Fruit fly (Drosophila melanogaster) S2 (cell line): ENCODE measurements around the gene Ugt37A1.

Experiments
- CG8478 ChIP-seq: fragments of >200 bp; optimal IDR thresholded peaks from 2 replicates; lab custom pipeline; 2018
- CTCF ChIP-seq, 2 experiments: fragments of >200 bp; optimal IDR thresholded peaks; 2 replicates each; lab custom pipeline; 2018

Gene Ugt37A1

DNA sequence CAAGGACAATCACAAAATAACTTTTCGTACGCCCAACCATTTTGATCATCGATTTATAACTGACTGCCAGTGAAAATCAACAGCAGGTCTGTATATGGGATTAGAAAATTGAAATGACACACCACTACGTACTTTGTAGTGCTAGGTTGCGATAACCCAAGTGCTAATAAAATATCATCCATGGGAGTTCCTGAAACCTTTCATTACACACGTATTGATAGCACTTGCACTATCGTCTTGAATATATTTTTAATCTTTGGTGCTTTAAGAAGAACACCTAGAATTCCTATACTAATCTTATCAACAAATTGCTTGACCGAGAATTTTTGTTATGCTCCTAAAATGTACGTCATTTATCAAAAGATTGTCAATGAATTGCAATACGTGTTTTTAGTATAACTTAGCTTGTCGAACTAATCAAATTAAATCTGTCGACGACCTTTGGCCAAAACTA lies at the start of gene Ugt37A1:
Ugt37A1 (minus strand) TSS at position 51 of the 454 bp plus-strand sequence.
- TF ChIP-seq CG8478 (lab: Kevin White, UChicago), result no peak
- TF ChIP-seq CTCF (optimal IDR thresholded peaks at IDR 0.05; lab: Kevin White, UChicago), result no peak

DNA sequence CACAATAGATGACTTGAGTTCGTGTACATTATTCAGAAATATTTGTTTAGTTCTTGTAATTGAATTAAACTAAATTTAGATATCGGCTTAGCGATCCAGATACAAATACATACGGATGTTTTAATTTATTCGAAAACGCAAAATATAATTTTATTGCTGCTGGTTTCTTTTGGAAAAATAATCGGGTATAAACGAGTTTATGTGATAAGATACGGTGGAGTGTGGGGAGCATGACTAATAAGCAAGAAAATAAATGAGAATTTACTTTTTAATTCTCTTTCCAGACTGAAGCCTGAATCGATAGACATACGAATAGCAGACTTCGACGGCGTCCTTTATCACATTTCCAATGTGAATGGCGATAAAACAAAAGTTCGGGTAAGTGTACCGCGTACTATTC lies 46.1 kb upstream of the Ugt37A1 start:
- TF ChIP-seq CG8478 (lab: Kevin White, UChicago) (no peak), CTCF (optimal IDR thresholded peaks at IDR 0.05; lab: Kevin White, UChicago) (no peak)

DNA sequence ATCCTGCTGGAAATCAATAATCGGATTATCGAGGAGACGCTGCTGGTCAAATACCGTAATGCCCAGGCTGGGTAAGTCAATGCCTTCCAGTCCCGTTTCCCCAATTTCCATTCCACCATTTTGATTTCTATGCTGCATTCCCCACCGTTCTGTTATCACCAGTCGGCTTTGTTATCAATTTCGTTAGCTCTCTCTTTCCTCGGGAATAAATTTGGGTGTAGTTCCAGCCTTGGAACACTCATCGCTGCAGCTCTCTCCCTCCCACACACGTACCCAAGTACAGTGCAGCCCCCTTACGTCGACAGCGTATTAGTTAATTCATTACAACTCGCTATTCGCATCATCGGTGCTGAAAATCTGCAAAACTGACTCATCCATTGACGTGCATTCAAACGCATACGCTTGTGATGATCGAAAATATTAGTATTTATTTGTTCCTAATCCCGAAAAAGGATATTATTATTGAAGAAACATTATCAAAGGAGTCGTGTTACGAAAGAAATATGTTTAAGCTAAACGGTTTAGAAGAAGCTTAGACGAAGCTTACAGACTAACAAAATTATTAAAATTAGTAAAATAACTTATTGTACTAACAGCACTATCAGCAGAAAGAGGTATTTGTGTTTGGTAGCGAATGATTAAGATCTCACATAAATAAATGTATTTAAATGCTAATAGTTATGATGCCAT lies 43.8 kb upstream of the Ugt37A1 start:
- TF ChIP-seq CG8478 (lab: Kevin White, UChicago) (no peak), CTCF (optimal IDR thresholded peaks at IDR 0.05; lab: Kevin White, UChicago) (no peak)

DNA sequence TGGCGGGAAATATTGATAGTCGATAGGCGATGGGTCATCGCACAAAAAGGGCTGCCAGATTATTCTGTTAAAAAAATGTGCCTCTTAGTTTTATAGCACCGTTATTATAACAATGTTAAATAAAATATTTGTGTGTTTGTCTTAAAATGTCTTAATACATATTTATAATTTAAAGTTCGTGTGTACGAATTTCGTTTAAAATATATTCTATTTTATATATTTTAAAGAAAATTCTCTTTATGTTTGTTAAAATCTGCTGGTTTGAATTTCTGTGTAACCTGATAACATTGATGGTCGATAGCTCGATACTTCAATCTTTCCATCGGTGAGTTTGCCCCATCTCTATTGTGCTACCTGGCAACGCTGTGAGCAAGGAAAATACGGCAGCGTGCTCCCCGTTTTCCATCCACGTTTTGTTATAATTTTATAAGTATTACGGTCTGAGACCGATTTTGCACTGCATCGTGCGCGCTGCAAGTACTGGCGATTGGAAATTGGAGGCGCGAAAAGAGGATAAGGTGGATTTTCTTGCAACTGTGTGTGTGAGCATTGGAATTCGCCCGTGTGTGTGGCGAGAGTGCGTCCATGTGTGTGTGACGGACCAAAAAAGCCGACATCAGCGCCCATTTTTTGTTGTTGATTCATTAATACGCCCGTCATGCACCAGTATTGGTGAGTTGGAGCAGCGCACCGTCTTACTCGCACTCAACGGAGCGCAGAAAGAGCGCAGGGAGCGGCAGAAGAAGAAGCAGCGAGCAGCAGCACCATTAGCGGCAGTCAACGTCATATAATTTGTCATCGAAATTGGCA lies 43.1 kb upstream of the Ugt37A1 start, which contains the start of the genes CG10949 and Arpc2:
CG10949 (minus strand) TSS at position 165 of the 810 bp plus-strand sequence.
Arpc2 (plus strand) TSS at position 304 of the 810 bp plus-strand sequence.
- TF ChIP-seq CTCF (optimal IDR thresholded peaks at IDR 0.05; lab: Kevin White, UChicago) (no peak), CG8478 (lab: Kevin White, UChicago) (no peak)

DNA sequence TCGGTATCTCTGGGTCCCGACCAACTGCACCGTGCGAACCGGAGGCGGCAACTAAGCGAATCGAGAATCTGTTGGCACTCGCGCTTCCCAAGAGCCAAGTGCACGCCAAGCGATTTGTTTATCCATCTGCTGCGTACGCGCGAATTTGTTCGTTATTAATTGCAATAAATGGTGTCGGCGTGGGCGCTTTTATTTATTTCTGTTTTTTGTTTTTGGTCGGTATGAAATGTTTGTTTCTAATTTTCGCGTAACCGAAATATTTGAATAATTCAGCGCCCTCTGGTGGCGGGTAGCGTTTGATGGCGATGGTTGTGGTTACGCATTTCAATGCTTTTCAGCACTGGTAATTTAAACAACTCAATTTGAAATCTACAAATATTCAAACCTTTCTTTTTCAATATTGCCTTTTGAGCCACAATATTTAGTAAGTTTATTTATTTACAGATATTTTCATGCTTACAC lies 40.9 kb upstream of the Ugt37A1 start, which contains the start of gene CG10947:
CG10947 (minus strand) TSS at position 51 of the 462 bp plus-strand sequence.
- TF ChIP-seq CG8478 (lab: Kevin White, UChicago) (no peak), CTCF (optimal IDR thresholded peaks at IDR 0.05; lab: Kevin White, UChicago) (peak; percentile 84 to 91)

DNA sequence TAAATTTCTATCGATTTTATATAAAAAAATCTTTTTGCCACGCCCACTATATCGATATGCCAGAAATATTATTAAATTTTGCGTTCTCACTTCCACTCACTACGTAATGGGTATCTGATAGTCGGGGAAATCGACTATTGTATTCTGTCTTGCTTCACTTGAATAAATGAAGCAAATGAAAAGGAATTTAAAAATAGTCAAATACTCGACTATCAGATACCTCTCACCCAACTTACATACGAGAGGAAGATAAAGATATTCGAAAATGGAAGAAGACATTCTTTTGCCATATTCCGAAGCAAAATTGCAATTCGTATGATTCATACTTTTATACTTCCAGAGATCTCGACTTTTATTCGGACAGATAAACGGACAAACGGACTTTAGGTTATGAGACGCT lies 39.9 kb upstream of the Ugt37A1 start:
- TF ChIP-seq CG8478 (lab: Kevin White, UChicago) (no peak), CTCF (optimal IDR thresholded peaks at IDR 0.05; lab: Kevin White, UChicago) (no peak)

DNA sequence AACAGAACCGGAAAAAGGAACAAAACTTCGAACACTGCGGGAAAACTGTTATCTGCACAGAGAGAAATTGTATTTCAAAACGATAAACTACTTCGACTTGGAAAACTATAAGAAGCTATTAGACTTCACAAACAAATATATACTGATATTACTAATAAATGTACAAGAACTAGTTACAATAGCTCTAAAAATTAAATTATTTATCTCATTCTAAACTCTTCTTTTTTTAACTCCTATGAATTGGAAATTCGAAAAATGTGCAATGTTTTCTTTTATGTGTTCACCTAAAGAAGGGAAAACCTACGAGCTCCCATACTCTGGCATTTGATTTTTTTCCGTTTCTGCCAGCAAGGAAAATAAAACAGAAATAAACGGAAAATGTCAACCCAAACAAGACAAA lies 27.5 kb upstream of the Ugt37A1 start:
- no peak for TF ChIP-seq CG8478 (lab: Kevin White, UChicago)
- no peak for TF ChIP-seq CTCF (optimal IDR thresholded peaks at IDR 0.05; lab: Kevin White, UChicago)

DNA sequence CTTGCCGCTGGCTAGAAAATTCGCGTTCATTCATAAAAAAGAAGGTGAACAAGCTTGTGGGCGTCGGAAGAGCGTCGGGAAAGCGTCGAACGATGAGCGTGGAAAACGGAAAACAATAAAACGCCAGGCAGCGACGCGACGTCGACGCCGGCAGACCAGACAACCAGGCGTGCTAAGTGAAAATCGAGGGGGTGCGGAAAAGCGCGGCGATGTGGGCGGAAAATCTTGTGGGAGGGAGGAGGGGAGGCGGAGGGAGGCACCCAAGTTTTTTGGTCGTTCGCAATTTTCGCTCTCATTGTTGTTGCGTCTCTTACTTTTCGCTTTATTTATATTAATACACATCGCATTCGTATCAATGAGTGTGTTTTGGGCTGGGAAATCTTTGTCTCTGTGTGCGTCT lies 27.0 kb upstream of the Ugt37A1 start:
- TF ChIP-seq CG8478 (lab: Kevin White, UChicago) (no peak), CTCF (optimal IDR thresholded peaks at IDR 0.05; lab: Kevin White, UChicago) (no peak)

DNA sequence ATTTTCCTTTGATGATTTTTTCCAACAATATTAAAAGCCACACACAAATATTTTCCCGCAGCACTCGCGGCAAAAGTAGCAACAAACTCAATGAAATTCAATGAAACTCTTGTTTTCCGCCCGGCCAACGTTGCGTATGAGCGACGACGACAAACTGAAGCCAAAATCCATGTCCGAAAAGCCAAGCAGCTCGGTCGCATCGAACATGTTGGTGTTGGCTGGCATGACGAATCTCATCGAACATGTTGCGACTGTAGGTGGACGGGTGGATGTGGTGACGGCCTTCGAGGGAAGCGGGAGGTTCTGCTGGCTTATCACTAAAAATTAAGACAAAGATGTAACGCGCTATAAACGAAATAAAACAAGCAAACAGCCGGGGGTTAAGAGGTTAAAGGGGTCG lies 25.3 kb upstream of the Ugt37A1 start:
- TF ChIP-seq CG8478 (lab: Kevin White, UChicago), result no peak
- no peak for TF ChIP-seq CTCF (optimal IDR thresholded peaks at IDR 0.05; lab: Kevin White, UChicago)

DNA sequence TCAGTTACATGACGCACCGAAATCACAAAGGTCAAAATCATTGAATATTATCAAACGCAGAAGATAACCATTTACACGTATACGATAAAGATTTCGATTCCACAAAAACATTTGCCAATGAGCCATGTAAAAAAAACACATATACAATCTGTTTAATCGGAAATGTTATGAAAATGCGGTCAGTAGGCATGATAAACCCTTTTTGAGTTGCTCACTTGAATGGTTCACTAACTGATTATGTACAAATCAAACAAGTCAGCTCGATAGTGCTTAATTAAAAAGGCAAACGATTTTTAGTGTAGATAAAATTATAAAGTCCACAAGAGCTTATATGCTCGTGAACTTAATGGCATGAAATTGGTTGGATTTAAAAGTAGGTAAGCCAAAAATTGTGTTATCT lies 23.1 kb upstream of the Ugt37A1 start:
- TF ChIP-seq CTCF (optimal IDR thresholded peaks at IDR 0.05; lab: Kevin White, UChicago) (no peak), CG8478 (lab: Kevin White, UChicago) (no peak)

DNA sequence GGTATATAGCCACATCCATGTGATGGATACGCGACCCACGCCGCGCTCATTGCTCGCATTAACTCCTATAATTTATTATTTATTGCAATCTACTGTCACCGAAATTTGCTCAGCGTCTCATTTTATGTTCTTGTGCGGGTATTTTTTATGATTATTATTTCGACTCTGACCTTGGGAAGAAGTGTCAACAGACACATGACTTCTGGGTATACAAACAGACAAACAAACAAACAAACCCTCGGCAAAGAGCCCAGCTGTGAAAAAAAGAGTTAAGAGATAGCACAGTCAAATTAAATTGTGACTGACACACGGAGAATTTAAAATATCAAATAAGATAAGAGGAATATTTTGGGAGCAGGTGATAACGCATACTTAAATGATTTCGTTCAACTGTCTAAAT lies 16.1 kb upstream of the Ugt37A1 start:
- TF ChIP-seq CG8478 (lab: Kevin White, UChicago), result no peak
- no peak for TF ChIP-seq CTCF (optimal IDR thresholded peaks at IDR 0.05; lab: Kevin White, UChicago)

DNA sequence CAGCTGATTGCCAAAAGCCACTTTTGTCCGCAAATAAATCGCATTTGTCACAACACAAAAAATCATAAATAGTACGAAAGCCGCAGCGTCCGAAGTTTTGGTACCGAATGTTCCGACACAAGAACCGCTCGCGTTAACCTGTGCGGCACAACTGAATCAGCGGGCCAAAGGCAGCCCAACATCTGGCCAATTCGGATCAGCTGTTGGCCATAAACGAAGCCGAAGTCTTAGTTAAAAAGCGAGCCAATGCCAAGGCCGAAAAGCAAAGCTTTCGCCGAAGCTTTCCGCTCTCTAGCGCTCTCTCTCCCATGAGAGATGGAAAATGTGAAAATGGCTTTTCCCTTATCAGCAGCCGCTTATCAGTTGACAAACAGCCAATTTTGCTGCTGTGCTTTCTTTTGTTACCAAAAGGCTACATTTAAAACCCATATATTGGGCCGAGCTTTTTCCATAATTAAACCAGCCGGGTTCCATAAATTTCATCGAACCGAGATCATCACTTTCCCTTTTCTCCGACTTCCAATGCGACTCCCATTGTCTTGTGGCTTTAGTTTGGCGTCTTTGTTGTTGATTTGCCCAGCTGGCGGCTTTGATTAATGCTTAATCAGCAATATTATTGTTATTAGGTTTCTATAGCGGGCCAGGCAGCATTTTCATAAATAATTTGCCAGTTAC lies 8.4 kb upstream of the Ugt37A1 start, which contains the start of gene CG16798:
CG16798 (minus strand) TSS at position 216 of the 675 bp plus-strand sequence.
- TF ChIP-seq CTCF (optimal IDR thresholded peaks at IDR 0.05; lab: Kevin White, UChicago) (no peak), CG8478 (lab: Kevin White, UChicago) (no peak)

DNA sequence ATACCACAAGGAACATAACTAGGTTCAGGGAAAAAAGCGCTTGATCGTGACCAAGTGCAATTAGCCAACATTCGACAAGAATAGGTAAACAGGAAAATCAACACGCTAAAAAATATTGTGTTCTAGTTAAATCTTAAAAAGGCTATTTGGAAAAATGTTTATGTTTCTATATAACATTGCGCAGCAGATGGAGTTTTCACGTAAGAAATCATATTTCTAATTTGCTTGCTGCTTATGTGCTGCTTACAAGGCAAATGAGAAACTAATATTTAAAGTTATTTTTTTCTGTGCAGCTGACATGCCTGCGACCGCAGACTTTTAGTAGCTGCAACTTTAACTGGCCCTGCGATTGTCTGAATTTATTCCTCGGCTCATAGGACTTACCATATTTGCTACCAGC lies 7.4 kb upstream of the Ugt37A1 start:
- TF ChIP-seq CG8478 (lab: Kevin White, UChicago), result no peak
- no peak for TF ChIP-seq CTCF (optimal IDR thresholded peaks at IDR 0.05; lab: Kevin White, UChicago)

DNA sequence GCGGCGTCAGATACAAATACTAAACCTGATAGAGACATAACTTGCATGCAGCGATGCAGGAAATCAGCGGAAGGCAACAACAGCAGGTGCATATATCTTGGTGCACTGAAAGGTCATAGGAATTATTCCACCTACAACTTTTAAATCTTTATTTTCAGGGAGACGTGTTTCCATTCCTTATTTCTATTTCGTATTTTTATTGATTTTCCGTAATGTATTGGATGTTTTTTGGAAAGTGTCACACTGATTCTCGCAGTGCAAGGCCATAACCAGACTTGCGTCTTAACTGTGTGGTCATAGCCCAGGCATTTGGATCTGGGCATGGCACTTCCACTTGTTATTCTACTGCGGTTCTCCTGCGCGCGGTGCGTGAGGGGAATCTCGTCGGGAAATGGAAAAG lies 2.5 kb downstream of the Ugt37A1 start:
- TF ChIP-seq CTCF (optimal IDR thresholded peaks at IDR 0.05; lab: Kevin White, UChicago) (no peak), CG8478 (lab: Kevin White, UChicago) (no peak)
